Worm (Caenorhabditis elegans) whole organism, early embryonic: Measurements from ENCODE around the gene max-2.

Experiments
- F13C5.2 ChIP-seq: sonication (generic microtip); optimal IDR thresholded peaks from 2 replicates; lab custom pipeline; 2017; ENCODE audit warnings: mild to moderate bottlenecking, missing genetic modification characterization, inconsistent platforms, missing compliant biosample characterization
- ama-1 ChIP-seq: fragments of 150-350 bp; optimal IDR thresholded peaks from 2 replicates; lab custom pipeline; 2014
- ceh-13 ChIP-seq: fragments of 200-800 bp; sonication (Bioruptor generic); optimal IDR thresholded peaks from 2 replicates; lab custom pipeline; 2018; ENCODE audit warnings: mild to moderate bottlenecking, missing genetic modification characterization, missing compliant biosample characterization
- hmbx-1 ChIP-seq: sonication (generic microtip); optimal IDR thresholded peaks from 2 replicates; lab custom pipeline; 2016; ENCODE audit warnings: mild to moderate bottlenecking, missing genetic modification characterization, missing compliant biosample characterization
- tbx-11 ChIP-seq: fragments of 200-800 bp; sonication (Bioruptor generic); IDR thresholded peaks from 2 replicates; pipeline ENCODE4 v1.3.6; 2022; ENCODE audit warnings: missing genetic modification characterization, missing compliant biosample characterization

- no peak for TF ChIP-seq ceh-13 (GFP tag; lab: Kevin White, UChicago)
- no peak for TF ChIP-seq hmbx-1 (tag; lab: Kevin White, UChicago)
- no peak for TF ChIP-seq ama-1 (lab: Kevin White, UChicago)
- no peak for TF ChIP-seq tbx-11 (GFP tag; lab: Robert Waterston, UW)
- no peak for TF ChIP-seq F13C5.2 (tag; lab: Kevin White, UChicago)
Observed at ce11 chrII:12990191-12990590, 35.5 kb downstream of the max-2 start.
